Worm (Caenorhabditis elegans) whole organism, L1 larva: ENCODE measurements around the gene btb-4.
"Not testable (repeated sequence)": the region's sequence is repeated elsewhere in the genome, so short reads cannot be mapped to it uniquely, and the experiment has no call there.

Experiments
- ama-1 ChIP-seq: fragments of 150-350 bp; optimal IDR thresholded peaks from 2 replicates; lab custom pipeline; 2014
- egl-27 ChIP-seq, 2 experiments: fragments of 150-350 bp in 1 of 2; sonication (generic microtip); optimal IDR thresholded peaks; 3 replicates each; lab custom pipeline; 2017 to 2018; ENCODE audit warnings: missing biosample characterization in 2 of 2, missing genetic modification characterization in 2 of 2, missing genetic modification reagents in 2 of 2
- elt-3 ChIP-seq, 6 experiments: fragments of 150-350 bp in 1 of 6; sonication (generic microtip); optimal IDR thresholded peaks; 2 replicates each; lab custom pipeline; 2017 to 2018; ENCODE audit warnings: missing biosample characterization in 6 of 6, missing genetic modification characterization in 6 of 6, inconsistent platforms in 1 of 6
- fos-1 ChIP-seq: fragments of 150-350 bp; optimal IDR thresholded peaks from 2 replicates; lab custom pipeline; 2014; ENCODE audit warnings: missing biosample characterization, missing genetic modification characterization
- lin-39 ChIP-seq: fragments of 150-350 bp; optimal IDR thresholded peaks from 2 replicates; lab custom pipeline; 2014; ENCODE audit warnings: missing biosample characterization, missing genetic modification reagents, missing genetic modification characterization
- mep-1 ChIP-seq: fragments of 150-350 bp; optimal IDR thresholded peaks from 2 replicates; lab custom pipeline; 2014; ENCODE audit warnings: missing biosample characterization, missing genetic modification characterization
- nhr-237 ChIP-seq: fragments of 150-350 bp; optimal IDR thresholded peaks from 2 replicates; lab custom pipeline; 2014; ENCODE audit warnings: missing biosample characterization, missing genetic modification characterization
- nhr-28 ChIP-seq: fragments of 150-350 bp; optimal IDR thresholded peaks from 2 replicates; lab custom pipeline; 2014; ENCODE audit warnings: missing biosample characterization, missing genetic modification characterization
- nhr-77 ChIP-seq: fragments of 150-350 bp; optimal IDR thresholded peaks from 2 replicates; lab custom pipeline; 2014; ENCODE audit warnings: missing biosample characterization, missing genetic modification characterization
- skn-1 ChIP-seq: fragments of 150-350 bp; optimal IDR thresholded peaks from 2 replicates; lab custom pipeline; 2014; ENCODE audit warnings: missing biosample characterization, missing genetic modification characterization
- sox-4 ChIP-seq: sonication (generic microtip); optimal IDR thresholded peaks from 2 replicates; lab custom pipeline; 2016; ENCODE audit warnings: missing genetic modification characterization, missing compliant biosample characterization
- unc-86 ChIP-seq: sonication (generic microtip); optimal IDR thresholded peaks from 2 replicates; lab custom pipeline; 2016; ENCODE audit warnings: missing genetic modification characterization, missing compliant biosample characterization
- zip-4 ChIP-seq: fragments of 200-800 bp; sonication (Bioruptor generic); optimal IDR thresholded peaks from 2 replicates; lab custom pipeline; 2018; ENCODE audit warnings: mild to moderate bottlenecking, missing genetic modification characterization, moderate library complexity, missing compliant biosample characterization

DNA sequence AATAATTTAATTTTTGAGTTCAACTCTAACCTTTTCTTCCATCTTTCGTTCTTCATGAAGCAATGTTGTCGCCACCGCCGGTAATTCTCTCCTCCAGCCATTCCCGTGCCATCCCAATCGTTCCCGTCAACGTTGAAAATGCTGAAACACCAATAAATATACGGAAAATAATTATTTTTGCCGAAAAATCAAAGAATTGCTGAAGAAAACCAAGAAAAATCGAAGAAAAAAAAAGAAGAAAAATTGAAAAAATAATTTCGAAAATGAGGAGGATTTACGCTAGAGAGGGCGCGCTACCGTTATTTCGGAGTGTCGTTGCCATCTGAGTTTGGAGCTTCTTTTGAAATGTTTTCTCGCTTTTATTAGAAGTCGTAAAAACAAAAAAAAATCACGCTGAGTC is 8.6 kb upstream of the btb-4 start, which contains the start of gene cya-2:
- not testable (repeated sequence) for TF ChIP-seq nhr-237 (tag; lab: Kevin White, UChicago); unc-86 (tag; lab: Kevin White, UChicago); ama-1 (lab: Kevin White, UChicago); sox-4 (tag; lab: Kevin White, UChicago); skn-1; nhr-28 (tag; lab: Kevin White, UChicago); egl-27 (tag; optimal IDR thresholded peaks at IDR 0.05; lab: Kevin White, UChicago); mep-1; lin-39; nhr-77; zip-4 (GFP tag; lab: Kevin White, UChicago); fos-1 (tag; lab: Kevin White, UChicago); elt-3 (tag; optimal IDR thresholded peaks at IDR 0.05; lab: Kevin White, UChicago)
